Worm (Caenorhabditis elegans): ENCODE measurements around the gene nhr-137.
A peak's percentile ranks its signal among the peaks of the same experiment; 100 is the strongest.

- TF ChIP-seq ztf-11 (tag; optimal IDR thresholded peaks at IDR 0.05) (no peak), lsy-2 (tag; optimal IDR thresholded peaks at IDR 0.05) (no peak), bed-3 (GFP tag; optimal IDR thresholded peaks at IDR 0.05) (no peak), nhr-237 (tag; optimal IDR thresholded peaks at IDR 0.05) (no peak), elt-1 (tag; optimal IDR thresholded peaks at IDR 0.05; ENCODE audit: borderline replicate concordance, insufficient read depth) (no peak), ces-1 (GFP tag; optimal IDR thresholded peaks at IDR 0.05) (no peak), nhr-28 (tag; optimal IDR thresholded peaks at IDR 0.05) (no peak), unc-62 (GFP tag; optimal IDR thresholded peaks at IDR 0.05) (peak; percentile 6), nhr-12 (tag; optimal IDR thresholded peaks at IDR 0.05) (no peak)
Observed at ce11 chrX:6687345-6687744, 18.5 kb upstream of the nhr-137 start.
